Worm (Caenorhabditis elegans) whole organism, L2 larva: ENCODE measurements around the gene F46H5.2.
A peak's percentile ranks its signal among the peaks of the same experiment; 100 is the strongest.

Experiments used
- C34F6.9 ChIP-seq: fragments of 150-350 bp; optimal IDR thresholded peaks from 2 replicates; lab custom pipeline; 2014; ENCODE audit warnings: missing biosample characterization, missing genetic modification characterization
- F13H6.1 ChIP-seq: sonication (generic microtip); optimal IDR thresholded peaks from 2 replicates; lab custom pipeline; 2016; ENCODE audit warnings: missing genetic modification characterization, missing compliant biosample characterization
- R02D3.7 ChIP-seq: fragments of 150-350 bp; optimal IDR thresholded peaks from 2 replicates; lab custom pipeline; 2014; ENCODE audit warnings: missing biosample characterization, missing genetic modification characterization
- Y55F3AM.14 ChIP-seq: fragments of 200-800 bp; sonication (Bioruptor generic); optimal IDR thresholded peaks from 2 replicates; lab custom pipeline; 2018; ENCODE audit warnings: mild to moderate bottlenecking, missing genetic modification characterization, missing compliant biosample characterization
- ZK546.5 ChIP-seq: sonication (generic microtip); optimal IDR thresholded peaks from 2 replicates; lab custom pipeline; 2017; ENCODE audit warnings: missing biosample characterization, missing genetic modification characterization
- aly-2 ChIP-seq: fragments of 150-350 bp; optimal IDR thresholded peaks from 2 replicates; lab custom pipeline; 2014; ENCODE audit warnings: missing biosample characterization, missing genetic modification characterization
- ama-1 ChIP-seq: fragments of 150-350 bp; optimal IDR thresholded peaks from 2 replicates; lab custom pipeline; 2018; ENCODE audit warnings: inconsistent platforms
- blmp-1 ChIP-seq: sonication (generic microtip); optimal IDR thresholded peaks from 2 replicates; lab custom pipeline; 2017; ENCODE audit warnings: missing genetic modification characterization, mild to moderate bottlenecking, missing compliant biosample characterization, antibody characterized with exemption, moderate library complexity; ENCODE audit not compliant: insufficient read depth
- crh-2 ChIP-seq: sonication (generic microtip); optimal IDR thresholded peaks from 2 replicates; lab custom pipeline; 2017; ENCODE audit warnings: missing biosample characterization, missing genetic modification characterization
- dmd-4 ChIP-seq: sonication (generic microtip); optimal IDR thresholded peaks from 2 replicates; lab custom pipeline; 2017; ENCODE audit warnings: missing biosample characterization, missing genetic modification characterization
- elt-1 ChIP-seq: fragments of 150-350 bp; optimal IDR thresholded peaks from 2 replicates; lab custom pipeline; 2014; ENCODE audit warnings: missing biosample characterization, missing genetic modification characterization
- gmeb-1 ChIP-seq: fragments of 150-350 bp; optimal IDR thresholded peaks from 2 replicates; lab custom pipeline; 2014; ENCODE audit warnings: missing biosample characterization, missing genetic modification characterization
- lin-11 ChIP-seq: fragments of 150-350 bp; sonication (generic microtip); optimal IDR thresholded peaks from 2 replicates; lab custom pipeline; 2014; ENCODE audit warnings: missing biosample characterization, missing genetic modification characterization, inconsistent platforms, mixed read lengths
- lin-13 ChIP-seq: fragments of 150-350 bp; optimal IDR thresholded peaks from 2 replicates; lab custom pipeline; 2014; ENCODE audit warnings: missing biosample characterization, missing genetic modification reagents, missing genetic modification characterization
- lsy-2 ChIP-seq, 2 experiments: fragments of 150-350 bp in 1 of 2; sonication (generic microtip) in 1 of 2; optimal IDR thresholded peaks; 2 replicates each; lab custom pipeline; 2014 to 2017; ENCODE audit warnings: missing biosample characterization in 2 of 2, missing genetic modification characterization in 2 of 2
- mab-5 ChIP-seq: fragments of 150-350 bp; optimal IDR thresholded peaks from 2 replicates; lab custom pipeline; 2014; ENCODE audit warnings: missing biosample characterization, missing genetic modification characterization
- mbf-1 ChIP-seq: sonication (generic microtip); optimal IDR thresholded peaks from 2 replicates; lab custom pipeline; 2017; ENCODE audit warnings: missing biosample characterization, missing genetic modification characterization
- nhr-10 ChIP-seq: sonication (generic microtip); optimal IDR thresholded peaks from 2 replicates; lab custom pipeline; 2017; ENCODE audit warnings: missing biosample characterization, missing genetic modification characterization
- nhr-11 ChIP-seq: fragments of 150-350 bp; optimal IDR thresholded peaks from 2 replicates; lab custom pipeline; 2014; ENCODE audit warnings: missing biosample characterization, missing genetic modification characterization
- nhr-12 ChIP-seq: fragments of 150-350 bp; optimal IDR thresholded peaks from 2 replicates; lab custom pipeline; 2014; ENCODE audit warnings: missing biosample characterization, missing genetic modification characterization
- nhr-129 ChIP-seq: fragments of 150-350 bp; optimal IDR thresholded peaks from 2 replicates; lab custom pipeline; 2014; ENCODE audit warnings: missing biosample characterization, missing genetic modification characterization
- nhr-21 ChIP-seq: fragments of 150-350 bp; optimal IDR thresholded peaks from 2 replicates; lab custom pipeline; 2014; ENCODE audit warnings: missing biosample characterization, missing genetic modification characterization
- nhr-23 ChIP-seq: fragments of 150-350 bp; optimal IDR thresholded peaks from 2 replicates; lab custom pipeline; 2014; ENCODE audit warnings: missing biosample characterization, missing genetic modification reagents, missing genetic modification characterization
- nhr-237 ChIP-seq: fragments of 150-350 bp; optimal IDR thresholded peaks from 2 replicates; lab custom pipeline; 2014; ENCODE audit warnings: missing biosample characterization, missing genetic modification characterization
- nhr-25 ChIP-seq: fragments of 150-350 bp; sonication (generic microtip); optimal IDR thresholded peaks from 3 replicates; lab custom pipeline; 2014; ENCODE audit warnings: missing biosample characterization, missing genetic modification characterization
- nhr-6 ChIP-seq: fragments of 150-350 bp; optimal IDR thresholded peaks from 2 replicates; lab custom pipeline; 2014; ENCODE audit warnings: missing biosample characterization, missing genetic modification characterization
- nhr-77 ChIP-seq: fragments of 150-350 bp; optimal IDR thresholded peaks from 2 replicates; lab custom pipeline; 2014; ENCODE audit warnings: missing biosample characterization, missing genetic modification characterization
- peb-1 ChIP-seq: fragments of 150-350 bp; optimal IDR thresholded peaks from 2 replicates; lab custom pipeline; 2014; ENCODE audit warnings: missing biosample characterization, missing genetic modification characterization
- sem-4 ChIP-seq: fragments of 150-350 bp; optimal IDR thresholded peaks from 2 replicates; lab custom pipeline; 2014; ENCODE audit warnings: missing biosample characterization, missing genetic modification reagents, missing genetic modification characterization
- skn-1 ChIP-seq: sonication (generic microtip); optimal IDR thresholded peaks from 2 replicates; lab custom pipeline; 2017; ENCODE audit warnings: missing biosample characterization, missing genetic modification characterization
- sma-3 ChIP-seq: sonication (generic microtip); optimal IDR thresholded peaks from 2 replicates; lab custom pipeline; 2016; ENCODE audit warnings: missing genetic modification reagents, missing genetic modification characterization, missing compliant biosample characterization
- sma-9 ChIP-seq, 2 experiments: fragments of 150-350 bp in 1 of 2; sonication (generic microtip) in 1 of 2; optimal IDR thresholded peaks; 2 replicates each; lab custom pipeline; 2014 to 2016; ENCODE audit warnings: missing genetic modification characterization in 2 of 2, mild to moderate bottlenecking in 1 of 2, missing biosample characterization in 1 of 2, missing compliant biosample characterization in 1 of 2, missing genetic modification reagents in 1 of 2, moderate library complexity in 1 of 2
- snpc-4 ChIP-seq: fragments of 150-350 bp; optimal IDR thresholded peaks from 2 replicates; lab custom pipeline; 2014; ENCODE audit warnings: missing biosample characterization, missing genetic modification characterization
- unc-55 ChIP-seq: fragments of 150-350 bp; sonication (generic microtip); optimal IDR thresholded peaks from 3 replicates; lab custom pipeline; 2014; ENCODE audit warnings: missing biosample characterization, missing genetic modification reagents, missing genetic modification characterization
- zag-1 ChIP-seq: fragments of 150-350 bp; optimal IDR thresholded peaks from 2 replicates; lab custom pipeline; 2014; ENCODE audit warnings: missing biosample characterization, missing genetic modification characterization
- ztf-11 ChIP-seq: sonication (generic microtip); optimal IDR thresholded peaks from 2 replicates; lab custom pipeline; 2017; ENCODE audit warnings: missing biosample characterization, missing genetic modification characterization
- ztf-4 ChIP-seq: fragments of 150-350 bp; optimal IDR thresholded peaks from 2 replicates; lab custom pipeline; 2014; ENCODE audit warnings: missing biosample characterization, missing genetic modification characterization

F46H5.2 gene

DNA sequence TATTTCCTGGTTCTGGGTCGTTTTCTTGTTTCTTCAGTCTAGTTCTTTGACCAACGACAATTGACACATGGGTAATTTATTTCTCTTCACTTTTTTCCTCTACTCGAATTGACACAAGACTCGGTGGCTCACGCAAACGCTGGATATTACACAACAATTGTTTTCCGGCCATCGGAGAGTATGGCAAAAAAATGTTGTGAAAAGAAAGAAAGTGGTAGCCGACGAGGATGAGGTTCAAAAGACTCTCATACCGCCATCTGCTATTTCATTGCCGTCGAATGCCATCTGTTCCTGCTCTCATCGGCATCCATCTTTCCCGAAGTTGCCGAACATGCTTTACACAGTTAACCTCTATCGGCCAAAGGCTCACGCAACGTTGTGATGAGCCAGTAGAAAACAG is 28.7 kb upstream of the F46H5.2 start:
- TF ChIP-seq mab-5 (tag; lab: Kevin White, UChicago) (peak; percentile 57), sma-9 (GFP tag; optimal IDR thresholded peaks at IDR 0.05; lab: Kevin White, UChicago) (peak; percentile 51), sma-9 (tag; optimal IDR thresholded peaks at IDR 0.05; lab: Kevin White, UChicago) (no peak), lsy-2 (tag; optimal IDR thresholded peaks at IDR 0.05; lab: Kevin White, UChicago) (peak in 1 of 2 experiments; percentile 48), nhr-237 (tag; lab: Kevin White, UChicago) (no peak), sem-4 (tag; lab: Kevin White, UChicago) (peak; percentile 56), unc-55 (GFP tag; lab: Kevin White, UChicago) (no peak), C34F6.9 (tag; lab: Kevin White, UChicago) (peak; percentile 45), lin-13 (peak; percentile 6), nhr-6 (tag; lab: Kevin White, UChicago) (peak; percentile 39), nhr-129 (tag; lab: Kevin White, UChicago) (peak; percentile 85), nhr-23 (tag; lab: Kevin White, UChicago) (no peak), F13H6.1 (tag; lab: Kevin White, UChicago) (peak; percentile 87), ztf-4 (tag; lab: Kevin White, UChicago) (peak; percentile 55)

DNA sequence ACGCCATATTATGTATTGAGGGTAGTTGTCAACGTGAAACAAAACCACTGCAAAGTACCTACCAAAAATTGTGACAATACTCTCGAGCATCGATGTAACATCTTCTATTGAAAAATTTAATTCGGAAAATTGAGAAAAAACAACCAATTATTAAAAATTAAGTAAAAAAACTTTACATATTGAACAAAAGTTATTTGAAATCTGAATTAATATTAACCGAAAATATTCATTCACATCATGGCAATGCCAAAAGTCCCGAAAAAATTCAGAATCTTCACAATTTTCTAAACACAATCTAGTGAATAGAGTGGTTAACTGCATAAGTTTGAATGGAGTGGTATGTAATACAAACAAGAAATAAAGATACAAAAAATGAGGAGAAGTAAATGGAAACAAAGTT is 26.9 kb upstream of the F46H5.2 start, which contains the start of gene F46H5.3:
Gene F46H5.3, minus strand, starts transcription at position 101 of the 400 bp plus-strand sequence.
- TF ChIP-seq elt-1 (tag; lab: Kevin White, UChicago) = no peak
- TF ChIP-seq nhr-12 (tag; lab: Kevin White, UChicago) = no peak
- TF ChIP-seq R02D3.7 (tag; lab: Kevin White, UChicago) = no peak
- no peak for TF ChIP-seq nhr-77 (tag; lab: Kevin White, UChicago)
- no peak for TF ChIP-seq dmd-4 (tag; lab: Kevin White, UChicago)
- no peak for TF ChIP-seq blmp-1 (tag; lab: Kevin White, UChicago)
- no peak for TF ChIP-seq crh-2 (tag; lab: Kevin White, UChicago)
- no peak for TF ChIP-seq ama-1 (lab: Kevin White, UChicago)
- TF ChIP-seq mbf-1 (tag; lab: Kevin White, UChicago) = no peak
- TF ChIP-seq ztf-4 (tag; lab: Kevin White, UChicago) = no peak
- no peak for TF ChIP-seq F13H6.1 (tag; lab: Kevin White, UChicago)
- no peak for TF ChIP-seq Y55F3AM.14 (GFP tag; lab: Kevin White, UChicago)
- no peak for TF ChIP-seq zag-1
- no peak for TF ChIP-seq nhr-10 (tag; lab: Kevin White, UChicago)
- TF ChIP-seq unc-55 (GFP tag; lab: Kevin White, UChicago) = no peak
- TF ChIP-seq ztf-11 = no peak
- no peak for TF ChIP-seq lin-13
- no peak for TF ChIP-seq nhr-11
- TF ChIP-seq lsy-2 (tag; optimal IDR thresholded peaks at IDR 0.05; lab: Kevin White, UChicago) = no peak
- no peak for TF ChIP-seq nhr-25

DNA sequence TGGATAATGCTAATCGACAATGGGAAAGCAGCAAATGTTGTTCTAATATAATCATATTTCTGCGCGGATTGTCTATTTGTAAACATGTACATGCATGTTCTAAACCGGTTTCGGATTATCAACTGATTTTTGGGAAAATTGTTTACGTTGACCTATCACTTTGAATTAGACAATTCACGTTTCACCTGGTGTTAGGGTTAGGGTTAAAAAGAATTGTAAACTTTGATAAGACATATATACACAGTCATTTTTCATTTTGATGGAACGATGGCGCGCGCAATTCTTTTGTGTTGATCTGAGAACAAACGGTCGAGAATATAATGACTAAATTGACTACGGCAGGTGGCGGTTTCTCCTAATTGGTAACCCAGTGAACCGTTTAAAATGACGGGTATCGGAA is 23.3 kb upstream of the F46H5.2 start:
- no peak for TF ChIP-seq skn-1 (tag; lab: Kevin White, UChicago)
- no peak for TF ChIP-seq nhr-77 (tag; lab: Kevin White, UChicago)
- peak; percentile 55 for TF ChIP-seq nhr-25
- no peak for TF ChIP-seq lin-11
- peak; percentile 59 for TF ChIP-seq nhr-21
- no peak for TF ChIP-seq lsy-2 (tag; optimal IDR thresholded peaks at IDR 0.05; lab: Kevin White, UChicago)
- peak; percentile 27 for TF ChIP-seq crh-2 (tag; lab: Kevin White, UChicago)
- TF ChIP-seq mab-5 (tag; lab: Kevin White, UChicago) = no peak
- no peak for TF ChIP-seq ZK546.5 (tag; lab: Kevin White, UChicago)
- no peak for TF ChIP-seq dmd-4 (tag; lab: Kevin White, UChicago)
- no peak for TF ChIP-seq aly-2 (tag; lab: Kevin White, UChicago)
- no peak for TF ChIP-seq peb-1 (tag; lab: Kevin White, UChicago)
- TF ChIP-seq sma-3 (GFP tag; lab: Kevin White, UChicago) = peak; percentile 81
- TF ChIP-seq gmeb-1 (tag; lab: Kevin White, UChicago) = peak; percentile 1
- TF ChIP-seq zag-1 = no peak
- no peak for TF ChIP-seq nhr-12 (tag; lab: Kevin White, UChicago)
- TF ChIP-seq mbf-1 (tag; lab: Kevin White, UChicago) = no peak
- no peak for TF ChIP-seq nhr-10 (tag; lab: Kevin White, UChicago)
- TF ChIP-seq snpc-4 = no peak
- TF ChIP-seq sma-9 (GFP tag; optimal IDR thresholded peaks at IDR 0.05; lab: Kevin White, UChicago) = peak; percentile 57
- TF ChIP-seq sma-9 (tag; optimal IDR thresholded peaks at IDR 0.05; lab: Kevin White, UChicago) = no peak
